Worm (Caenorhabditis elegans): ENCODE data around the gene C09H10.9.

- TF ChIP-seq ref-1 (GFP tag; conservative IDR thresholded peaks at IDR 0.05) (no peak), ztf-23 (GFP tag; IDR thresholded peaks at IDR 0.05) (no peak), klf-2 (GFP tag; conservative IDR thresholded peaks at IDR 0.05) (no peak), T22C8.4 (GFP tag; IDR thresholded peaks at IDR 0.05) (no peak)
Measured at ce11 chrII:11096233-11096632, 8.0 kb upstream of the C09H10.9 start, which contains the start of gene nbs-1.

All from whole organism, midembryonic.